Fruit fly (Drosophila melanogaster): ENCODE measurements around the gene Pgm1.

dm6 chr3L:16087323-16087816 lies 41.0 kb downstream of the Pgm1 start, which contains the start of gene Tasp1:
- no peak for TF ChIP-seq Myc (optimal IDR thresholded peaks at IDR 0.05)
- TF ChIP-seq Sin3A (optimal IDR thresholded peaks at IDR 0.05), result no peak
